Worm (Caenorhabditis elegans) whole organism, midembryonic: ENCODE data around the gene srlf-2.

ENCODE experiments used
- cog-1 ChIP-seq: sonication (generic microtip); optimal IDR thresholded peaks from 2 replicates; lab custom pipeline; 2016; ENCODE audit warnings: missing genetic modification characterization, missing compliant biosample characterization
- flt-1 ChIP-seq: fragments of 200-800 bp; sonication (Bioruptor generic); IDR thresholded peaks from 2 replicates; pipeline ENCODE4 v1.3.6; 2022; ENCODE audit warnings: missing genetic modification characterization, missing compliant biosample characterization
- med-1 ChIP-seq: sonication (generic microtip); optimal IDR thresholded peaks from 2 replicates; lab custom pipeline; 2017; ENCODE audit warnings: missing genetic modification characterization, mild to moderate bottlenecking, missing compliant biosample characterization, antibody characterized with exemption, missing genetic modification reagents; ENCODE audit not compliant: insufficient read depth
- ref-1 ChIP-seq: fragments of 200-800 bp; sonication (Bioruptor generic); conservative IDR thresholded peaks from 2 replicates; pipeline ENCODE4 v1.3.6; 2022; ENCODE audit warnings: missing genetic modification reagents, missing genetic modification characterization, missing compliant biosample characterization
- tab-1 ChIP-seq: fragments of 200-800 bp; sonication (Bioruptor generic); IDR thresholded peaks from 2 replicates; pipeline ENCODE4 v1.3.6; 2022; ENCODE audit warnings: missing genetic modification characterization, missing compliant biosample characterization
- ztf-29 ChIP-seq: fragments of 200-800 bp; sonication (Bioruptor generic); IDR thresholded peaks from 2 replicates; pipeline ENCODE4 v1.3.6; 2022; ENCODE audit warnings: missing genetic modification reagents, missing genetic modification characterization, missing compliant biosample characterization

DNA sequence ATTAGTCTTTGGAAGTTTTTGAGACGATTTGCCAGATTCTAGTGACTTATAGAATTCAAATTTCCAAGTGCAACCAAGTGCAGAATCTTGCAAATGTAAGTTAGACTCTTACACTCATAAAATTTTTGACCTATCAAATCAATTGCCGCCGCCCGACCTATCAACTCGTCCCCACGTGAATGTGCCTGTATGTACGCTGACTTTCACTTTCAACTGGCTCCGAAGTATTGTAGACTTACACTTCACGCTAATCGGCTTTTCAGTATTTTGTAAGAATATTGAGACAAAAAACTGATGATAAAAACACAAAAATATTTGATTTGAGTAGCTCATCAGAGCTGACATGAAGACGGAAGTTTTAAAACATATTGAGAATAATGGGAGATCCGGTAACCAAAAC lies 42.8 kb downstream of the srlf-2 start:
- TF ChIP-seq flt-1 (no peak), ztf-29 (no peak), med-1 (GFP tag; lab: Kevin White, UChicago) (no peak), ref-1 (GFP tag; lab: Robert Waterston, UW) (no peak), tab-1 (GFP tag; lab: Robert Waterston, UW) (no peak), cog-1 (tag; lab: Kevin White, UChicago) (no peak)
